Fruit fly (Drosophila melanogaster) whole organism: ENCODE data around the gene CG33689.

Experiments used
- EcR ChIP-seq, 2 experiments: fragments of >200 bp; optimal IDR thresholded peaks; 2 replicates each; lab custom pipeline; 2017; ENCODE audit warnings: missing biosample characterization in 2 of 2, missing genetic modification characterization in 2 of 2, missing genetic modification reagents in 2 of 2
- pan ChIP-seq: fragments of >200 bp; optimal IDR thresholded peaks from 2 replicates; lab custom pipeline; 2017
- psq ChIP-seq: fragments of >200 bp; optimal IDR thresholded peaks from 2 replicates; lab custom pipeline; 2017
- usp ChIP-seq: fragments of >200 bp; optimal IDR thresholded peaks from 2 replicates; lab custom pipeline; 2017; ENCODE audit warnings: missing biosample characterization, missing genetic modification characterization, mixed read lengths

dm6 chr3L:16225175-16225574 lies 25.1 kb downstream of the CG33689 start:
- TF ChIP-seq pan (lab: Kevin White, UChicago): no peak
- TF ChIP-seq EcR (GFP tag; optimal IDR thresholded peaks at IDR 0.05; lab: Kevin White, UChicago): no peak
- no peak for TF ChIP-seq usp (GFP tag; lab: Kevin White, UChicago)
- no peak for TF ChIP-seq psq
